Worm (Caenorhabditis elegans): Measurements from ENCODE around the gene kbp-2.

- TF ChIP-seq sem-4 (tag; optimal IDR thresholded peaks at IDR 0.05), result no peak
- TF ChIP-seq unc-55 (GFP tag; optimal IDR thresholded peaks at IDR 0.05), result no peak
- TF ChIP-seq ztf-11 (tag; optimal IDR thresholded peaks at IDR 0.05), result no peak
- TF ChIP-seq skn-1 (tag; optimal IDR thresholded peaks at IDR 0.05), result no peak
- no peak for TF ChIP-seq nhr-237 (tag; optimal IDR thresholded peaks at IDR 0.05)
- TF ChIP-seq snpc-4 (tag; optimal IDR thresholded peaks at IDR 0.05), result no peak
- no peak for TF ChIP-seq gmeb-1 (tag; optimal IDR thresholded peaks at IDR 0.05)
Observed at ce11 chrIII:4899035-4899578, 4.6 kb downstream of the kbp-2 start, which contains the start of gene nhl-2.
